Fruit fly (Drosophila melanogaster) whole organism, prepupa: ENCODE results near the gene NitFhit.

Source experiments
- CG11294 ChIP-seq: fragments of 200-800 bp; sonication (Bioruptor generic); IDR thresholded peaks from 2 replicates; pipeline ENCODE4 v1.3.6; 2022; ENCODE audit warnings: missing biosample characterization, missing genetic modification characterization
- CG15336 ChIP-seq: fragments of 200-800 bp; sonication (Bioruptor generic); IDR thresholded peaks from 2 replicates; pipeline ENCODE4 v1.3.6; 2022; ENCODE audit warnings: missing biosample characterization, missing genetic modification characterization
- CG16779 ChIP-seq: fragments of 200-800 bp; sonication (Bioruptor generic); optimal IDR thresholded peaks from 3 replicates; lab custom pipeline; 2017; ENCODE audit warnings: missing biosample characterization, mild to moderate bottlenecking, missing genetic modification characterization
- CG32006 ChIP-seq: fragments of 200-800 bp; sonication (Bioruptor generic); optimal IDR thresholded peaks from 3 replicates; lab custom pipeline; 2017; ENCODE audit warnings: missing biosample characterization, mild to moderate bottlenecking, missing genetic modification characterization
- cyc ChIP-seq: fragments of 200-800 bp; sonication (Bioruptor generic); optimal IDR thresholded peaks from 3 replicates; lab custom pipeline; 2016; ENCODE audit warnings: missing biosample characterization, missing genetic modification characterization
- dac ChIP-seq: fragments of 200-800 bp; sonication (Bioruptor generic); optimal IDR thresholded peaks from 2 replicates; lab custom pipeline; 2017; ENCODE audit warnings: missing biosample characterization, mild to moderate bottlenecking, missing genetic modification characterization
- fd85E ChIP-seq: fragments of 200-800 bp; sonication (Bioruptor generic); optimal IDR thresholded peaks from 3 replicates; lab custom pipeline; 2016; ENCODE audit warnings: missing biosample characterization, missing genetic modification characterization
- vri ChIP-seq: fragments of 200-800 bp; sonication (Bioruptor generic); optimal IDR thresholded peaks from 3 replicates; lab custom pipeline; 2016; ENCODE audit warnings: missing biosample characterization, mild to moderate bottlenecking, missing genetic modification characterization

- no peak for TF ChIP-seq CG15336 (GFP tag; lab: Robert Waterston, UW)
- no peak for TF ChIP-seq CG16779 (tag; lab: Kevin White, UChicago)
- TF ChIP-seq cyc: no peak
- TF ChIP-seq vri (GFP tag; lab: Kevin White, UChicago): no peak
- no peak for TF ChIP-seq dac (GFP tag; lab: Kevin White, UChicago)
- no peak for TF ChIP-seq CG11294 (GFP tag; lab: Robert Waterston, UW)
- no peak for TF ChIP-seq CG32006 (GFP tag; lab: Kevin White, UChicago)
- no peak for TF ChIP-seq fd85E (GFP tag; lab: Kevin White, UChicago)
Observed at dm6 chr3L:216325-216724, 12.8 kb downstream of the NitFhit start, which contains the start of gene Kaz1-ORFB.
